Worm (Caenorhabditis elegans): ENCODE results near the gene dsh-2.

Gene dsh-2

DNA sequence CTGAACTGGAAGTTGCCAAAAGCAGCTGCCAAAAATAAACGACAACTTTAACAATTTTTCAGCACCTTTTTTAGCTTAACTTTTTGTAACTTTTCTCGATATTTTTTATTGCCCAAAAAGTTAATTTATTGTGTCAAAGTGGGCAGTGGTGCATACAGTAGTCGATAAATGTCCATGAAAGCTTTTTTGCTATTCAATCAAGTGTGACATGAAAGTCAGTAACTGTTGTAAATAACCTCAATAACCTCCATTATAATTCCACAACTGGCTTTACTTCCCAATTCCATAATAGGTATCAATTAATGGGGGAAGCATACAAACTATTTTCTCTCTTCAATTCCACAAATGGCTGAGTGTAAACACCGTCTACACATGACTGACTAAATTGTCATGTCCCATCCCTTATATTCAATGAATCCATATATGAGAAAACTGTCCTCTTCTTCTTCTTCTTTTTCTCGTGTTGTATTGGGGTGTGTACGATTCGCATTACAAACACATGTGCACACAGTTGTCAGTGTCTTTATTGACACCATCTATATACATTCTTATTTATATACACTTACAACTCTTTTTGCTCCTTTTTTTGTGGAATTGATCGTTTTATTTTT, 32.7 kb downstream of the dsh-2 start (continued):
- TF ChIP-seq nhr-19 (GFP tag; conservative IDR thresholded peaks at IDR 0.05), result no peak
- no peak for TF ChIP-seq egl-27 (tag; optimal IDR thresholded peaks at IDR 0.05)
- peak; percentile 12 for TF ChIP-seq blmp-1 (tag; optimal IDR thresholded peaks at IDR 0.05)
- TF ChIP-seq nhr-11 (tag; optimal IDR thresholded peaks at IDR 0.05), result no peak
- no peak for TF ChIP-seq isw-1 (GFP tag; IDR thresholded peaks at IDR 0.05)
- no peak for TF ChIP-seq lin-15B (tag; optimal IDR thresholded peaks at IDR 0.05)
- TF ChIP-seq nhr-71 (tag; optimal IDR thresholded peaks at IDR 0.05), result peak; percentile 23
- peak; percentile 4 for TF ChIP-seq mep-1 (tag; optimal IDR thresholded peaks at IDR 0.05)
- no peak for TF ChIP-seq Y116A8C.19 (tag; optimal IDR thresholded peaks at IDR 0.05; ENCODE audit: borderline replicate concordance)
- TF ChIP-seq lin-14 (GFP tag; optimal IDR thresholded peaks at IDR 0.05), result peak; percentile 59
- no peak for TF ChIP-seq unc-62 (GFP tag; optimal IDR thresholded peaks at IDR 0.05)
- TF ChIP-seq unc-130 (tag; optimal IDR thresholded peaks at IDR 0.05), result no peak
- no peak for TF ChIP-seq unc-30 (tag; optimal IDR thresholded peaks at IDR 0.05)
- TF ChIP-seq ama-1 (optimal IDR thresholded peaks at IDR 0.05), result no peak
- TF ChIP-seq xbp-1 (tag; optimal IDR thresholded peaks at IDR 0.05), result no peak
- no peak for TF ChIP-seq C16A3.4 (tag; optimal IDR thresholded peaks at IDR 0.05)
- TF ChIP-seq lir-3 (tag; optimal IDR thresholded peaks at IDR 0.05; ENCODE audit: poor library complexity), result peak; percentile 5
- TF ChIP-seq lin-35 (GFP tag; optimal IDR thresholded peaks at IDR 0.05), result peak in 1 of 2 experiments; percentile 49
- TF ChIP-seq aha-1 (tag; optimal IDR thresholded peaks at IDR 0.05), result no peak
- TF ChIP-seq elt-3 (tag; optimal IDR thresholded peaks at IDR 0.05), result no peak
- no peak for TF ChIP-seq ces-1 (GFP tag; optimal IDR thresholded peaks at IDR 0.05)
- TF ChIP-seq nhr-85 (tag), result peak; percentile 71
- TF ChIP-seq snu-23 (GFP tag; optimal IDR thresholded peaks at IDR 0.05), result peak; percentile 39
- TF ChIP-seq ets-5 (GFP tag; IDR thresholded peaks at IDR 0.05), result no peak
- no peak for TF ChIP-seq pag-3 (tag; optimal IDR thresholded peaks at IDR 0.05; ENCODE audit: borderline replicate concordance, insufficient read depth)
- TF ChIP-seq sup-37 (GFP tag; optimal IDR thresholded peaks at IDR 0.05), result no peak
- no peak for TF ChIP-seq vab-15 (tag; optimal IDR thresholded peaks at IDR 0.05)
- no peak for TF ChIP-seq irx-1 (tag; optimal IDR thresholded peaks at IDR 0.05)
- no peak for TF ChIP-seq efl-3 (GFP tag; optimal IDR thresholded peaks at IDR 0.05)
- no peak for TF ChIP-seq swsn-7 (tag; optimal IDR thresholded peaks at IDR 0.05)
- no peak for TF ChIP-seq fos-1 (tag; optimal IDR thresholded peaks at IDR 0.05)
- TF ChIP-seq pax-3 (tag; optimal IDR thresholded peaks at IDR 0.05), result no peak
- no peak for TF ChIP-seq fkh-8 (tag; optimal IDR thresholded peaks at IDR 0.05)
- TF ChIP-seq C34B4.2 (tag; optimal IDR thresholded peaks at IDR 0.05), result no peak
- TF ChIP-seq ztf-11 (tag; optimal IDR thresholded peaks at IDR 0.05), result no peak
- no peak for TF ChIP-seq hlh-4 (tag; optimal IDR thresholded peaks at IDR 0.05)
- no peak for TF ChIP-seq sox-4 (tag; optimal IDR thresholded peaks at IDR 0.05)
- no peak for TF ChIP-seq hlh-17 (GFP tag; optimal IDR thresholded peaks at IDR 0.05; ENCODE audit: borderline replicate concordance)
- TF ChIP-seq hpl-2 (GFP tag; optimal IDR thresholded peaks at IDR 0.05), result no peak
- TF ChIP-seq nhr-20 (tag; optimal IDR thresholded peaks at IDR 0.05), result no peak
- TF ChIP-seq mdl-1 (tag; optimal IDR thresholded peaks at IDR 0.05), result no peak
- no peak for TF ChIP-seq mef-2 (tag; optimal IDR thresholded peaks at IDR 0.05)
- TF ChIP-seq skn-1 (tag; optimal IDR thresholded peaks at IDR 0.05), result no peak
- TF ChIP-seq lsy-2 (tag; optimal IDR thresholded peaks at IDR 0.05), result no peak
- TF ChIP-seq fkh-10 (GFP tag; optimal IDR thresholded peaks at IDR 0.05), result no peak
- TF ChIP-seq snpc-4 (tag; optimal IDR thresholded peaks at IDR 0.05), result no peak
- TF ChIP-seq sptf-1 (tag; optimal IDR thresholded peaks at IDR 0.05), result no peak
- no peak for TF ChIP-seq pqm-1 (tag; optimal IDR thresholded peaks at IDR 0.05)
- no peak for TF ChIP-seq nhr-84 (tag; optimal IDR thresholded peaks at IDR 0.05)
- no peak for TF ChIP-seq nhr-28 (tag; optimal IDR thresholded peaks at IDR 0.05)
- no peak for TF ChIP-seq rnt-1 (tag; optimal IDR thresholded peaks at IDR 0.05)
- TF ChIP-seq egl-13 (tag; optimal IDR thresholded peaks at IDR 0.05), result no peak
- TF ChIP-seq nhr-47 (tag; optimal IDR thresholded peaks at IDR 0.05), result no peak
